Worm (Caenorhabditis elegans): Measurements from ENCODE around the gene hsp-75.

ce11 chrIII:7238727-7239126, 12.2 kb upstream of the hsp-75 start, which contains the start of gene pars-1:
- TF ChIP-seq unc-86 (tag; optimal IDR thresholded peaks at IDR 0.05) = no peak
- TF ChIP-seq rnt-1 (tag; optimal IDR thresholded peaks at IDR 0.05) = no peak
- no peak for TF ChIP-seq hlh-15 (tag; optimal IDR thresholded peaks at IDR 0.05)
- TF ChIP-seq pag-3 (tag; optimal IDR thresholded peaks at IDR 0.05; ENCODE audit: borderline replicate concordance) = no peak
- TF ChIP-seq ceh-34 (tag; optimal IDR thresholded peaks at IDR 0.05) = no peak

Data from whole organism, late embryonic.